Worm (Caenorhabditis elegans): ENCODE results near the gene tag-115.

- TF ChIP-seq ceh-39 (tag; optimal IDR thresholded peaks at IDR 0.05) (no peak), lin-32 (GFP tag; optimal IDR thresholded peaks at IDR 0.05) (no peak)
Measured at ce11 chrIV:13255886-13256285, 16.7 kb upstream of the tag-115 start, which contains the start of gene bus-12.
